Worm (Caenorhabditis elegans) whole organism, L4 larva: ENCODE measurements around the gene F38B7.11.

ENCODE experiments used
- F10B5.3 ChIP-seq: sonication (generic microtip); optimal IDR thresholded peaks from 2 replicates; lab custom pipeline; 2016; ENCODE audit warnings: mild to moderate bottlenecking, missing genetic modification characterization, missing compliant biosample characterization
- R02D3.7 ChIP-seq: fragments of 150-350 bp; sonication (generic microtip); optimal IDR thresholded peaks from 3 replicates; lab custom pipeline; 2014; ENCODE audit warnings: missing biosample characterization, missing genetic modification characterization
- T20F7.1 ChIP-seq: fragments of 200-800 bp; sonication (Bioruptor generic); optimal IDR thresholded peaks from 2 replicates; lab custom pipeline; 2018; ENCODE audit warnings: mild to moderate bottlenecking, missing genetic modification characterization, missing compliant biosample characterization
- Y105C5A.15 ChIP-seq: fragments of 200-800 bp; sonication (Bioruptor generic); IDR thresholded peaks from 2 replicates; pipeline ENCODE4 v1.3.6; 2022; ENCODE audit warnings: missing genetic modification characterization, missing compliant biosample characterization
- Y48G9A.11 ChIP-seq: fragments of 200-800 bp; sonication (Bioruptor generic); IDR thresholded peaks from 2 replicates; pipeline ENCODE4 v1.3.6; 2022; ENCODE audit warnings: missing genetic modification reagents, missing genetic modification characterization, missing compliant biosample characterization
- Y5F2A.4 ChIP-seq: fragments of 200-800 bp; sonication (Bioruptor generic); optimal IDR thresholded peaks from 2 replicates; lab custom pipeline; 2018; ENCODE audit warnings: mild to moderate bottlenecking, missing genetic modification characterization, missing compliant biosample characterization
- aly-2 ChIP-seq: sonication (generic microtip); optimal IDR thresholded peaks from 2 replicates; lab custom pipeline; 2018; ENCODE audit warnings: missing biosample characterization, missing genetic modification characterization
- arid-1 ChIP-seq: fragments of 200-800 bp; sonication (Bioruptor generic); conservative IDR thresholded peaks from 2 replicates; pipeline ENCODE4 v1.3.6; 2022; ENCODE audit warnings: missing genetic modification reagents, missing genetic modification characterization, missing compliant biosample characterization
- ceh-20 ChIP-seq: fragments of 200-800 bp; sonication (Bioruptor generic); IDR thresholded peaks from 2 replicates; pipeline ENCODE4 v1.3.6; 2022; ENCODE audit warnings: missing genetic modification reagents, missing genetic modification characterization, missing compliant biosample characterization
- cey-2 ChIP-seq: sonication (generic microtip); optimal IDR thresholded peaks from 3 replicates; lab custom pipeline; 2017; ENCODE audit warnings: missing genetic modification characterization, mild to moderate bottlenecking, missing compliant biosample characterization, antibody characterized with exemption, borderline replicate concordance; ENCODE audit not compliant: insufficient read depth
- daf-12 ChIP-seq: fragments of 150-350 bp; optimal IDR thresholded peaks from 2 replicates; lab custom pipeline; 2014; ENCODE audit warnings: missing biosample characterization, missing genetic modification reagents, missing genetic modification characterization
- daf-16 ChIP-seq, 3 experiments: sonication (generic microtip); optimal IDR thresholded peaks; 2 replicates each; lab custom pipeline; 2016 to 2017; ENCODE audit warnings: missing genetic modification characterization in 3 of 3, missing genetic modification reagents in 3 of 3, mild to moderate bottlenecking in 2 of 3, missing compliant biosample characterization in 2 of 3, missing biosample characterization in 1 of 3, moderate library complexity in 1 of 3
- daf-8 ChIP-seq: fragments of 200-800 bp; sonication (Bioruptor generic); IDR thresholded peaks from 2 replicates; pipeline ENCODE4 v1.3.6; 2022; ENCODE audit warnings: missing genetic modification characterization, missing compliant biosample characterization
- dmd-6 ChIP-seq: fragments of 200-800 bp; sonication (Bioruptor generic); IDR thresholded peaks from 2 replicates; pipeline ENCODE4 v1.3.6; 2022; ENCODE audit warnings: missing genetic modification reagents, missing genetic modification characterization, missing compliant biosample characterization
- dpl-1 ChIP-seq: fragments of 150-350 bp; optimal IDR thresholded peaks from 2 replicates; lab custom pipeline; 2014; ENCODE audit warnings: missing biosample characterization, missing genetic modification reagents, missing genetic modification characterization
- duxl-1 ChIP-seq: sonication (generic microtip); optimal IDR thresholded peaks from 2 replicates; lab custom pipeline; 2016; ENCODE audit warnings: mild to moderate bottlenecking, missing genetic modification characterization, moderate library complexity, missing compliant biosample characterization; ENCODE audit not compliant: poor library complexity
- egl-27 ChIP-seq: sonication (generic microtip); optimal IDR thresholded peaks from 3 replicates; lab custom pipeline; 2017; ENCODE audit warnings: missing biosample characterization, missing genetic modification reagents, missing genetic modification characterization
- egl-43 ChIP-seq: fragments of 200-800 bp; sonication (Bioruptor generic); IDR thresholded peaks from 2 replicates; pipeline ENCODE4 v1.3.6; 2022; ENCODE audit warnings: missing genetic modification reagents, missing genetic modification characterization, missing compliant biosample characterization
- fkh-10 ChIP-seq: fragments of 150-350 bp; optimal IDR thresholded peaks from 2 replicates; lab custom pipeline; 2014; ENCODE audit warnings: missing biosample characterization, missing genetic modification reagents, missing genetic modification characterization
- gei-8 ChIP-seq: fragments of 200-800 bp; sonication (Bioruptor generic); optimal IDR thresholded peaks from 2 replicates; lab custom pipeline; 2018; ENCODE audit warnings: mild to moderate bottlenecking, missing genetic modification characterization, missing compliant biosample characterization
- hif-1 ChIP-seq, 2 experiments: sonication (generic microtip); optimal IDR thresholded peaks; 2 replicates each; lab custom pipeline; 2016 to 2017; ENCODE audit warnings: missing compliant biosample characterization in 2 of 2, missing genetic modification characterization in 2 of 2, missing genetic modification reagents in 2 of 2, missing genotype in 2 of 2, mild to moderate bottlenecking in 1 of 2
- hlh-11 ChIP-seq: fragments of 200-800 bp; sonication (Bioruptor generic); optimal IDR thresholded peaks from 2 replicates; lab custom pipeline; 2018; ENCODE audit warnings: mild to moderate bottlenecking, missing genetic modification characterization, missing compliant biosample characterization
- lim-7 ChIP-seq: fragments of 200-800 bp; sonication (Bioruptor generic); IDR thresholded peaks from 2 replicates; pipeline ENCODE4 v1.3.6; 2022; ENCODE audit warnings: missing genetic modification characterization, missing compliant biosample characterization
- lin-29 ChIP-seq: fragments of 200-800 bp; sonication (Bioruptor generic); IDR thresholded peaks from 2 replicates; pipeline ENCODE4 v1.3.6; 2022; ENCODE audit warnings: missing genetic modification reagents, missing genetic modification characterization, missing compliant biosample characterization
- lsy-2 ChIP-seq, 2 experiments: fragments of 150-350 bp in 1 of 2; sonication (generic microtip) in 1 of 2; optimal IDR thresholded peaks; 2 replicates each; lab custom pipeline; 2014 to 2017; ENCODE audit warnings: missing biosample characterization in 2 of 2, missing genetic modification characterization in 2 of 2
- madf-5 ChIP-seq, 2 experiments: fragments of 200-800 bp; sonication (Bioruptor generic); IDR thresholded peaks; 2 replicates each; pipeline ENCODE4 v1.3.6; 2022; ENCODE audit warnings: missing compliant biosample characterization in 2 of 2, missing genetic modification characterization in 2 of 2
- mdl-1 ChIP-seq, 2 experiments: fragments of 150-350 bp in 1 of 2; sonication (generic microtip) in 1 of 2; optimal IDR thresholded peaks; 2 replicates each; lab custom pipeline; 2014 to 2017; ENCODE audit warnings: missing biosample characterization in 2 of 2, missing genetic modification characterization in 2 of 2
- mep-1 ChIP-seq: fragments of 150-350 bp; sonication (generic microtip); optimal IDR thresholded peaks from 3 replicates; lab custom pipeline; 2014; ENCODE audit warnings: missing biosample characterization, missing genetic modification characterization
- mes-2 ChIP-seq: sonication (generic microtip); optimal IDR thresholded peaks from 2 replicates; lab custom pipeline; 2016; ENCODE audit warnings: missing genotype, mild to moderate bottlenecking, missing genetic modification characterization, missing compliant biosample characterization; ENCODE audit not compliant: poor library complexity, severe bottlenecking
- mxl-3 ChIP-seq: fragments of 200-800 bp; sonication (Bioruptor generic); optimal IDR thresholded peaks from 2 replicates; lab custom pipeline; 2018; ENCODE audit warnings: mild to moderate bottlenecking, missing genetic modification characterization, missing compliant biosample characterization
- nhr-11 ChIP-seq: fragments of 150-350 bp; optimal IDR thresholded peaks from 2 replicates; lab custom pipeline; 2014; ENCODE audit warnings: missing biosample characterization, missing genetic modification characterization
- nhr-237 ChIP-seq: sonication (generic microtip); optimal IDR thresholded peaks from 2 replicates; lab custom pipeline; 2017; ENCODE audit warnings: missing biosample characterization, missing genetic modification characterization
- nhr-28 ChIP-seq: fragments of 150-350 bp; optimal IDR thresholded peaks from 2 replicates; lab custom pipeline; 2014; ENCODE audit warnings: missing biosample characterization, missing genetic modification characterization
- nhr-6 ChIP-seq: fragments of 150-350 bp; optimal IDR thresholded peaks from 2 replicates; lab custom pipeline; 2014; ENCODE audit warnings: missing biosample characterization, missing genetic modification characterization
- nhr-76 ChIP-seq: fragments of 150-350 bp; optimal IDR thresholded peaks from 2 replicates; lab custom pipeline; 2014; ENCODE audit warnings: missing biosample characterization, missing genetic modification characterization
- pha-4 ChIP-seq, 2 experiments: fragments of 150-350 bp in 1 of 2; fragments of 200-800 bp in 1 of 2; sonication (Bioruptor generic) in 1 of 2; IDR thresholded peaks in 1 of 2; optimal IDR thresholded peaks in 1 of 2; 2 replicates each; pipeline versions ENCODE4 v1.3.6 to Lab custom; 2014 to 2022; ENCODE audit warnings: missing genetic modification characterization in 2 of 2, missing genetic modification reagents in 2 of 2, missing biosample characterization in 1 of 2, missing compliant biosample characterization in 1 of 2
- sdz-12 ChIP-seq: fragments of 200-800 bp; sonication (Bioruptor generic); optimal IDR thresholded peaks from 2 replicates; lab custom pipeline; 2018; ENCODE audit warnings: mild to moderate bottlenecking, missing genetic modification characterization, missing compliant biosample characterization
- set-16 ChIP-seq: fragments of 200-800 bp; sonication (Bioruptor generic); IDR thresholded peaks from 2 replicates; pipeline ENCODE4 v1.3.6; 2022; ENCODE audit warnings: missing genetic modification reagents, missing genetic modification characterization, missing compliant biosample characterization
- skn-1 ChIP-seq: fragments of 150-350 bp; optimal IDR thresholded peaks from 2 replicates; lab custom pipeline; 2014; ENCODE audit warnings: missing biosample characterization, missing genetic modification characterization
- snpc-1.2 ChIP-seq: fragments of 200-800 bp; sonication (Bioruptor generic); IDR thresholded peaks from 2 replicates; pipeline ENCODE4 v1.3.6; 2022; ENCODE audit warnings: missing genetic modification reagents, missing genetic modification characterization, missing compliant biosample characterization
- snpc-4 ChIP-seq: fragments of 150-350 bp; optimal IDR thresholded peaks from 2 replicates; lab custom pipeline; 2014; ENCODE audit warnings: missing biosample characterization, missing genetic modification characterization
- spr-3 ChIP-seq: fragments of 200-800 bp; sonication (Bioruptor generic); optimal IDR thresholded peaks from 2 replicates; lab custom pipeline; 2018; ENCODE audit warnings: mild to moderate bottlenecking, missing genetic modification characterization, missing compliant biosample characterization
- tag-97 ChIP-seq: fragments of 200-800 bp; sonication (Bioruptor generic); IDR thresholded peaks from 2 replicates; pipeline ENCODE4 v1.3.6; 2022; ENCODE audit warnings: missing genetic modification characterization, missing compliant biosample characterization
- tra-1 ChIP-seq: fragments of 200-800 bp; sonication (Bioruptor generic); IDR thresholded peaks from 2 replicates; pipeline ENCODE4 v1.3.6; 2022; ENCODE audit warnings: missing genetic modification reagents, missing genetic modification characterization, missing compliant biosample characterization
- zag-1 ChIP-seq: fragments of 150-350 bp; optimal IDR thresholded peaks from 2 replicates; lab custom pipeline; 2014; ENCODE audit warnings: missing biosample characterization, missing genetic modification characterization
- zip-11 ChIP-seq: fragments of 200-800 bp; sonication (Bioruptor generic); IDR thresholded peaks from 2 replicates; pipeline ENCODE4 v1.3.6; 2022; ENCODE audit warnings: missing genetic modification characterization, missing compliant biosample characterization
- ztf-7 ChIP-seq: fragments of 150-350 bp; optimal IDR thresholded peaks from 2 replicates; lab custom pipeline; 2014; ENCODE audit warnings: missing biosample characterization, missing genetic modification characterization

The F38B7.11 gene

ce11 chrV:11572803-11573490 is 26.1 kb downstream of the F38B7.11 start, which contains the start of the genes H12C20.7 and nhr-68 (continued):
- no peak for TF ChIP-seq zip-11 (GFP tag; lab: Robert Waterston, UW)
- TF ChIP-seq aly-2 (tag; lab: Kevin White, UChicago), result no peak
- peak; percentile 90 for TF ChIP-seq duxl-1 (tag; lab: Kevin White, UChicago)
- TF ChIP-seq hlh-11 (tag; lab: Kevin White, UChicago), result peak; percentile 99
- peak; percentile 48 for TF ChIP-seq nhr-6
- TF ChIP-seq ztf-7 (tag; lab: Kevin White, UChicago), result peak; percentile 72
- TF ChIP-seq spr-3, result no peak
- no peak for TF ChIP-seq lim-7 (GFP tag; lab: Robert Waterston, UW)
- no peak for TF ChIP-seq mes-2
- TF ChIP-seq daf-16 (GFP tag; optimal IDR thresholded peaks at IDR 0.05; lab: Kevin White, UChicago), result peak; percentile 95
- peak; percentile 100 for TF ChIP-seq daf-16 (tag; optimal IDR thresholded peaks at IDR 0.05; lab: Kevin White, UChicago)
- TF ChIP-seq sdz-12 (GFP tag; lab: Kevin White, UChicago), result no peak
- TF ChIP-seq snpc-1.2, result no peak
- no peak for TF ChIP-seq skn-1 (tag; lab: Kevin White, UChicago)
- no peak for TF ChIP-seq Y5F2A.4 (GFP tag; lab: Kevin White, UChicago)
- TF ChIP-seq lin-29 (GFP tag; lab: Robert Waterston, UW), result peak; percentile 66; the same call in 1 of the 2 replicates
- no peak for TF ChIP-seq egl-27 (tag; lab: Kevin White, UChicago)
- peak; percentile 84 for TF ChIP-seq T20F7.1 (GFP tag; lab: Kevin White, UChicago)
- TF ChIP-seq daf-12, result no peak
- peak; percentile 98 for TF ChIP-seq gei-8 (GFP tag; lab: Kevin White, UChicago)
- peak; percentile 42 for TF ChIP-seq nhr-76 (tag; lab: Kevin White, UChicago)
- TF ChIP-seq zag-1 (tag; lab: Kevin White, UChicago), result no peak
- peak; percentile 38 to 98 for TF ChIP-seq mdl-1 (tag; optimal IDR thresholded peaks at IDR 0.05; lab: Kevin White, UChicago)
- TF ChIP-seq arid-1 (GFP tag; lab: Robert Waterston, UW), result peak; percentile 54; the same call in 1 of the 2 replicates
- TF ChIP-seq nhr-28, result peak; percentile 97
- no peak for TF ChIP-seq fkh-10
- no peak for TF ChIP-seq F10B5.3
- no peak for TF ChIP-seq madf-5 (GFP tag; IDR thresholded peaks at IDR 0.05; lab: Robert Waterston, UW)
- no peak for TF ChIP-seq Y48G9A.11 (GFP tag; lab: Robert Waterston, UW)
- peak; percentile 98 for TF ChIP-seq tra-1
- TF ChIP-seq tag-97, result no peak
- TF ChIP-seq pha-4 (GFP tag; IDR thresholded peaks at IDR 0.05; lab: Robert Waterston, UW), result peak; percentile 73
- no peak for TF ChIP-seq pha-4 (tag; optimal IDR thresholded peaks at IDR 0.05; lab: Kevin White, UChicago)
- peak in 1 of 2 experiments; percentile 16 for TF ChIP-seq hif-1 (tag; optimal IDR thresholded peaks at IDR 0.05; lab: Kevin White, UChicago)
- no peak for TF ChIP-seq R02D3.7 (tag; lab: Kevin White, UChicago)
- TF ChIP-seq set-16 (GFP tag; lab: Robert Waterston, UW), result no peak
- TF ChIP-seq ceh-20 (GFP tag; lab: Robert Waterston, UW), result peak; percentile 94

ce11 chrV:11574563-11574962 is 27.7 kb downstream of the F38B7.11 start:
- TF ChIP-seq lsy-2 (tag; optimal IDR thresholded peaks at IDR 0.05; lab: Kevin White, UChicago) (peak in 1 of 2 experiments; percentile 72), F10B5.3 (no peak), dpl-1 (GFP tag; lab: Kevin White, UChicago) (no peak), nhr-28 (peak; percentile 39), snpc-1.2 (no peak), ztf-7 (tag; lab: Kevin White, UChicago) (no peak), R02D3.7 (tag; lab: Kevin White, UChicago) (no peak), mep-1 (tag; lab: Kevin White, UChicago) (no peak), nhr-11 (tag; lab: Kevin White, UChicago) (no peak), daf-16 (GFP tag; optimal IDR thresholded peaks at IDR 0.05; lab: Kevin White, UChicago) (no peak), daf-16 (tag; optimal IDR thresholded peaks at IDR 0.05; lab: Kevin White, UChicago) (peak; percentile 52), Y48G9A.11 (GFP tag; lab: Robert Waterston, UW) (no peak), Y105C5A.15 (GFP tag; lab: Robert Waterston, UW) (no peak), daf-8 (GFP tag; lab: Robert Waterston, UW) (no peak), nhr-237 (tag; lab: Kevin White, UChicago) (no peak), aly-2 (tag; lab: Kevin White, UChicago) (no peak), snpc-4 (no peak), mxl-3 (GFP tag; lab: Kevin White, UChicago) (no peak), dmd-6 (GFP tag; lab: Robert Waterston, UW) (peak; percentile 57), egl-43 (GFP tag; lab: Robert Waterston, UW) (no peak), arid-1 (GFP tag; lab: Robert Waterston, UW) (no peak), mdl-1 (tag; optimal IDR thresholded peaks at IDR 0.05; lab: Kevin White, UChicago) (no peak), madf-5 (GFP tag; IDR thresholded peaks at IDR 0.05; lab: Robert Waterston, UW) (no peak), cey-2 (tag; lab: Kevin White, UChicago) (no peak), daf-12 (no peak)
